Fruit fly (Drosophila melanogaster): ENCODE data around the gene CG17917.
A peak's percentile ranks its signal among the peaks of the same experiment; 100 is the strongest.

Gene CG17917

DNA sequence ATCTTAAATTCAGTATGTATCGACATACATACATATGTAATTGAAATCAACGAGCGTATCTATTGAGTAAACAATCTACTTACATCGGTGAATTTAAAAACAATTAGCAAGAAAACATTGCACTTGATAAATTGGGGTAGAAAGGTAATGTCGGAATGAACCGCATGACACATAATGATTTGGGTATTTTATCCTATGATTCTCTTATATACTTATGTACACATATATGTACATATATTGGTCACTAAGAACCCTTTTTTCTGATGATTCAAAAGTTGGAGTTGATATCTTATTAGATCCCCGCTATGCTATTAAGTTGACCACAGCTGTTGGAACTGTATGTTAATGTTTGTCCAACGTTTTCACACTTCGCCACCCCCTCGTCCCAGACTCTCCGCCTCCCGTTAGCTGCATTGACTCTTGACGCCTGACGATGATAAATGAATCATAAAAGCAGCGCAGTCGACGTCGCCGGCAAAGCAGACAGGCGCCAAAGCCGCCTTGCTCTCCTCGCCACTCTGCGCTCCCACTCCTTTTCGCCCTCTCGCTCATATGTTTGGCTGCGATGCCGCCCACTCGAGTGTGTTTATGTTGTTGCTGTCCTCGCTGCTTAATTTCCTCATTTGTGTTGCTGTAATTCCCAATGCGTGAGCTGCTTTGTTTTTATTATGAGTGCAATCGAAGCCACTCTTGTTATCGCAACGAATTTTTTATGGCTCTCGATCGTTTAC lies 11.3 kb downstream of the CG17917 start (continued):
- TF ChIP-seq lmd (GFP tag; IDR thresholded peaks at IDR 0.05) (0 out of 2 replicates have a peak, but pooled peaks have one; percentile 7), run (tag; optimal IDR thresholded peaks at IDR 0.05) (peak; percentile 17), jing (GFP tag; optimal IDR thresholded peaks at IDR 0.05) (no peak), CG11456 (GFP tag; IDR thresholded peaks at IDR 0.05) (no peak), CG14014 (GFP tag; IDR thresholded peaks at IDR 0.05) (no peak), Nf-YA (GFP tag; IDR thresholded peaks at IDR 0.05) (no peak), sens-2 (GFP tag; IDR thresholded peaks at IDR 0.05) (no peak), Mad (GFP tag; optimal IDR thresholded peaks at IDR 0.05) (no peak), CG31365 (tag; optimal IDR thresholded peaks at IDR 0.05) (no peak), sug (tag; optimal IDR thresholded peaks at IDR 0.05) (no peak), Optix (GFP tag; IDR thresholded peaks at IDR 0.05) (no peak), CG10462 (GFP tag; optimal IDR thresholded peaks at IDR 0.05) (no peak), Dll (GFP tag; IDR thresholded peaks at IDR 0.05; ENCODE audit: partially characterized antibody) (no peak), Blimp-1 (GFP tag; optimal IDR thresholded peaks at IDR 0.05) (peak; percentile 33), Oli (tag; optimal IDR thresholded peaks at IDR 0.05) (peak; percentile 69), CoRest (tag; optimal IDR thresholded peaks at IDR 0.05) (peak; percentile 44), H2.0 (GFP tag; IDR thresholded peaks at IDR 0.05) (no peak), exex (tag; optimal IDR thresholded peaks at IDR 0.05) (no peak), al (GFP tag; IDR thresholded peaks at IDR 0.05) (no peak), CG6683 (GFP tag; optimal IDR thresholded peaks at IDR 0.05) (no peak), CG11504 (tag; optimal IDR thresholded peaks at IDR 0.05) (peak; percentile 72), sqz (GFP tag; optimal IDR thresholded peaks at IDR 0.05) (no peak), row (GFP tag; IDR thresholded peaks at IDR 0.05) (peak; percentile 44), vnd (GFP tag; IDR thresholded peaks at IDR 0.05; ENCODE audit: partially characterized antibody) (no peak), twi (tag; optimal IDR thresholded peaks at IDR 0.05) (no peak), cwo (GFP tag; optimal IDR thresholded peaks at IDR 0.05) (no peak), zf30C (GFP tag; optimal IDR thresholded peaks at IDR 0.05) (no peak), YL-1 (GFP tag; optimal IDR thresholded peaks at IDR 0.05) (no peak), shn (GFP tag; optimal IDR thresholded peaks at IDR 0.05) (no peak), ato (GFP tag; IDR thresholded peaks at IDR 0.05; ENCODE audit: partially characterized antibody) (no peak), br (optimal IDR thresholded peaks at IDR 0.05) (no peak), nerfin-1 (tag; optimal IDR thresholded peaks at IDR 0.05) (peak; percentile 35), CG4404 (GFP tag; IDR thresholded peaks at IDR 0.05) (no peak), CG14050 (GFP tag; IDR thresholded peaks at IDR 0.05) (no peak), zfh1 (GFP tag; IDR thresholded peaks at IDR 0.05) (0 out of 3 replicates have a peak, but pooled peaks have one; percentile 44), CG18262 (tag; optimal IDR thresholded peaks at IDR 0.05) (peak; percentile 59), CG8089 (GFP tag; optimal IDR thresholded peaks at IDR 0.05) (no peak), CG8388 (GFP tag; optimal IDR thresholded peaks at IDR 0.05) (peak; percentile 5), CG8924 (tag; optimal IDR thresholded peaks at IDR 0.05) (peak; percentile 30), Myb (GFP tag; optimal IDR thresholded peaks at IDR 0.05) (no peak), CG10543 (GFP tag; optimal IDR thresholded peaks at IDR 0.05) (no peak), fu2 (GFP tag; optimal IDR thresholded peaks at IDR 0.05) (no peak), CG14667 (GFP tag; IDR thresholded peaks at IDR 0.05) (no peak), gsb (GFP tag; IDR thresholded peaks at IDR 0.05) (no peak), inv (GFP tag; IDR thresholded peaks at IDR 0.05; ENCODE audit: partially characterized antibody) (no peak), CG12659 (GFP tag; optimal IDR thresholded peaks at IDR 0.05) (no peak), CG13624 (GFP tag; optimal IDR thresholded peaks at IDR 0.05) (no peak), Lpt (GFP tag; optimal IDR thresholded peaks at IDR 0.05) (no peak), gt (GFP tag; IDR thresholded peaks at IDR 0.05) (no peak), CG8765 (GFP tag; IDR thresholded peaks at IDR 0.05) (no peak), CG17186 (GFP tag; optimal IDR thresholded peaks at IDR 0.05) (no peak)
